Worm (Caenorhabditis elegans): ENCODE measurements around the gene cest-3.

DNA sequence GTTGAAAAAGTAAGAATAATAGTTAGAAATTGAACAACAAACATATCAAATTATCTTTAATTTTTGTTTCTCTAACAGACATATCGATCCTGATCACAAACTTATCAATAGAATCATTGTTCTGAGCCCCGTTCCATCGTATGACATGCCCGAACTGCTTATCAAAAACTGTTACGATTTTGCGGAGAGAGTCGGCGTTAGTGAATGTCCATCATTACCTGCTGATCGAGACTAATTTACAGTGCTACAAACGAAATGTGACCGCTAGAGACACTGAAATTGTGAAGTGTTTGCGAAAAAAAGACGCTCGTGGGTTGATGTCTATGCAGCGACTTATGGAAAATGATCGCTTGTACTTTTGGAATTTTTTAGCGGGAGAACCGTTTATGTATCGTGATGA, 1.5 kb downstream of the cest-3 start:
- TF ChIP-seq fkh-10 (GFP tag; optimal IDR thresholded peaks at IDR 0.05) (no peak), pha-4 (GFP tag; IDR thresholded peaks at IDR 0.05) (no peak), pha-4 (tag; optimal IDR thresholded peaks at IDR 0.05) (no peak), saeg-2 (GFP tag; IDR thresholded peaks at IDR 0.05) (no peak), aly-2 (tag; optimal IDR thresholded peaks at IDR 0.05) (no peak), nhr-25 (tag; optimal IDR thresholded peaks at IDR 0.05; ENCODE audit: borderline replicate concordance, insufficient read depth) (no peak), snpc-4 (tag; optimal IDR thresholded peaks at IDR 0.05) (no peak), lir-3 (tag; optimal IDR thresholded peaks at IDR 0.05) (no peak), nhr-77 (tag; optimal IDR thresholded peaks at IDR 0.05) (peak; percentile 49), ztf-11 (tag; optimal IDR thresholded peaks at IDR 0.05) (no peak), egl-27 (tag; optimal IDR thresholded peaks at IDR 0.05) (no peak), cey-2 (tag; optimal IDR thresholded peaks at IDR 0.05; ENCODE audit: borderline replicate concordance, insufficient read depth) (no peak), mdl-1 (tag; optimal IDR thresholded peaks at IDR 0.05) (no peak)

Data from whole organism, L4 larva.